Worm (Caenorhabditis elegans): ENCODE results near the gene fbxc-27.

DNA sequence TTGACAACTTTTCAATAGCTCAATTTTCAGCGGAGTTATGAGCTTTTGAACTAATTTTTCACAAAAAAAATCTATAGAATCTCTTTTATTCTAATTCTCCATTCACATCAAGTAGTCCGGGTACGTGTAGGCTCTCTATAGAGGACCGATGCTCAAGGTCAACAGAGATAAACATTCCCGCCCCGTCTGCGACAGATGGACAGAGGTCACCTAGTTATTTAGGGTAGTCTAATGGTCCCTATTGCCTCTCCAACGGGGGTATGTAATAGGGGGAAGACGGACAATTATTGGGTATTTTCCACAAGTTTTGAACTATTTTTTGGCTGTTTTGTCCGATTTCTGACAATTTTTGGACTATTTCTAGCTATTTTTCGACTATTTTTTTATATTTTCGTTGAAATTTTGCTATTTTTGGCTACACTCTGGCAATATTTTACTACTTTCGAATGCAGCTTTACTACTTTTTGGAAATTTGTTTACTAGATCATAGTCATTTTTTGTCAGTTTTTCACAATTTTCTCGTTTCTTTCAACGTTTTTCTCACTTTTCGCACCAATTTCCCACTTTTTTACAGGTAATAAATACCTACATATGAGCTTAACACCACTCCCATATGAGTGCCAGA, 41.2 kb upstream of the fbxc-27 start, which contains the start of gene fbxc-51:
- TF ChIP-seq him-1 (tag; optimal IDR thresholded peaks at IDR 0.05) (no peak), dao-5 (tag; optimal IDR thresholded peaks at IDR 0.05) (no peak)
